Worm (Caenorhabditis elegans) whole organism, L4/young adult: ENCODE results near the gene C27A7.6.

Source experiments
- W03F9.2 ChIP-seq: fragments of 150-350 bp; optimal IDR thresholded peaks from 2 replicates; lab custom pipeline; 2014; ENCODE audit warnings: missing biosample characterization, missing genetic modification characterization
- dao-5 ChIP-seq: sonication (generic microtip); optimal IDR thresholded peaks from 2 replicates; lab custom pipeline; 2016; ENCODE audit warnings: missing genotype, missing genetic modification characterization, moderate library complexity, missing compliant biosample characterization
- him-1 ChIP-seq: sonication (generic microtip); optimal IDR thresholded peaks from 2 replicates; lab custom pipeline; 2016; ENCODE audit warnings: missing genotype, missing genetic modification reagents, missing genetic modification characterization, missing compliant biosample characterization

Gene C27A7.6

ce11 chrV:12091759-12092158 is 38.8 kb downstream of the C27A7.6 start, which contains the start of gene nhr-206:
Gene nhr-206 (plus strand): TSS chrV:12092006.
- TF ChIP-seq him-1 (no peak), dao-5 (tag; lab: Kevin White, UChicago) (no peak), W03F9.2 (no peak)

ce11 chrV:12088773-12089172 is 41.8 kb downstream of the C27A7.6 start, which contains the start of gene R07B7.12:
Gene R07B7.12 (plus strand): TSS chrV:12089073.
- no peak for TF ChIP-seq dao-5 (tag; lab: Kevin White, UChicago)
- TF ChIP-seq W03F9.2, result no peak
- no peak for TF ChIP-seq him-1

- no peak for TF ChIP-seq dao-5 (tag; lab: Kevin White, UChicago)
- no peak for TF ChIP-seq him-1
- TF ChIP-seq W03F9.2, result no peak
These were observed 43.7 kb downstream of the C27A7.6 start, which contains the start of gene gana-1 for ce11 chrV:12086934-12087333. Gene gana-1 (plus strand): TSS chrV:12087234.

- TF ChIP-seq him-1 (no peak), dao-5 (tag; lab: Kevin White, UChicago) (no peak), W03F9.2 (no peak)
These were observed 44.5 kb downstream of the C27A7.6 start for ce11 chrV:12085867-12086634.

ce11 chrV:12084216-12084615 is 46.4 kb downstream of the C27A7.6 start, which contains the start of gene R07B7.8:
Gene R07B7.8 (minus strand): TSS chrV:12084316.
- no peak for TF ChIP-seq dao-5 (tag; lab: Kevin White, UChicago)
- TF ChIP-seq him-1, result no peak
- no peak for TF ChIP-seq W03F9.2

ce11 chrV:12082932-12083331 is 47.7 kb downstream of the C27A7.6 start, which contains the start of gene R07B7.10:
Gene R07B7.10 (plus strand): TSS chrV:12083216.
- TF ChIP-seq dao-5 (tag; lab: Kevin White, UChicago) (no peak), W03F9.2 (no peak), him-1 (no peak)

ce11 chrV:12080274-12080673 is 50.3 kb downstream of the C27A7.6 start, which contains the start of gene R07B7.9:
Gene R07B7.9 (minus strand): TSS chrV:12080374.
- TF ChIP-seq him-1 (no peak), W03F9.2 (no peak), dao-5 (tag; lab: Kevin White, UChicago) (no peak)

ce11 chrV:12075983-12076382 is 54.6 kb downstream of the C27A7.6 start:
- no peak for TF ChIP-seq dao-5 (tag; lab: Kevin White, UChicago)
- no peak for TF ChIP-seq him-1
- no peak for TF ChIP-seq W03F9.2

- TF ChIP-seq W03F9.2, result no peak
- no peak for TF ChIP-seq him-1
- TF ChIP-seq dao-5 (tag; lab: Kevin White, UChicago), result no peak
These were observed 55.7 kb downstream of the C27A7.6 start, which contains the start of gene R07B7.6 for ce11 chrV:12074886-12075285. Gene R07B7.6 (minus strand): TSS chrV:12074986.
